Fruit fly (Drosophila melanogaster): Measurements from ENCODE around the gene Nulp1.
A peak's percentile ranks its signal among the peaks of the same experiment; 100 is the strongest.

The Nulp1 gene

DNA sequence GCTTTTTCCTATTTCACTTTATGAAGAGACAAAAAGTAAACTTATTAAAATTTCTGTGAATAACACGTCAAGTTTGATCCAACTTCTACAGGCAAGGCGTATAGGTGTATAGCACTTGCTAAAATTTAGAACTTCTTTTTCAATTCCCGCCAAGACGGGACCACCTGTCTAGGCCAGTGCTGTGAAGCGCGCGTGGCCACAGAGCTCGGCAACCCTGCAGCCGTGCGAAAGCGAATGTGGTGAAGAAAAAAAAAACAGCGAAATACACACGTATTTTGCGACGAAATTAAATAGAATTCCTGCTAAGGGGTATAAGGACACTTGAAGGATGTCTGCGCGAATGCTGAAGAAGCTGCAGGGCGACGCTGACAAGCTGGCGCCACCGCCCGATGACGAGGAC, at the start of gene Nulp1:
Gene Nulp1, plus strand, starts transcription at position 198 of the 400 bp plus-strand sequence.
- TF ChIP-seq Eip93F (GFP tag; optimal IDR thresholded peaks at IDR 0.05) (no peak), CG6854 (GFP tag; optimal IDR thresholded peaks at IDR 0.05) (no peak), lz (GFP tag; optimal IDR thresholded peaks at IDR 0.05) (no peak), CG6163 (GFP tag; IDR thresholded peaks at IDR 0.05) (0 out of 3 replicates have a peak, but pooled peaks have one; percentile 20), Blimp-1 (GFP tag; optimal IDR thresholded peaks at IDR 0.05) (peak; percentile 94), CG15336 (GFP tag; IDR thresholded peaks at IDR 0.05) (no peak), esn (GFP tag; optimal IDR thresholded peaks at IDR 0.05) (peak; percentile 60)

DNA sequence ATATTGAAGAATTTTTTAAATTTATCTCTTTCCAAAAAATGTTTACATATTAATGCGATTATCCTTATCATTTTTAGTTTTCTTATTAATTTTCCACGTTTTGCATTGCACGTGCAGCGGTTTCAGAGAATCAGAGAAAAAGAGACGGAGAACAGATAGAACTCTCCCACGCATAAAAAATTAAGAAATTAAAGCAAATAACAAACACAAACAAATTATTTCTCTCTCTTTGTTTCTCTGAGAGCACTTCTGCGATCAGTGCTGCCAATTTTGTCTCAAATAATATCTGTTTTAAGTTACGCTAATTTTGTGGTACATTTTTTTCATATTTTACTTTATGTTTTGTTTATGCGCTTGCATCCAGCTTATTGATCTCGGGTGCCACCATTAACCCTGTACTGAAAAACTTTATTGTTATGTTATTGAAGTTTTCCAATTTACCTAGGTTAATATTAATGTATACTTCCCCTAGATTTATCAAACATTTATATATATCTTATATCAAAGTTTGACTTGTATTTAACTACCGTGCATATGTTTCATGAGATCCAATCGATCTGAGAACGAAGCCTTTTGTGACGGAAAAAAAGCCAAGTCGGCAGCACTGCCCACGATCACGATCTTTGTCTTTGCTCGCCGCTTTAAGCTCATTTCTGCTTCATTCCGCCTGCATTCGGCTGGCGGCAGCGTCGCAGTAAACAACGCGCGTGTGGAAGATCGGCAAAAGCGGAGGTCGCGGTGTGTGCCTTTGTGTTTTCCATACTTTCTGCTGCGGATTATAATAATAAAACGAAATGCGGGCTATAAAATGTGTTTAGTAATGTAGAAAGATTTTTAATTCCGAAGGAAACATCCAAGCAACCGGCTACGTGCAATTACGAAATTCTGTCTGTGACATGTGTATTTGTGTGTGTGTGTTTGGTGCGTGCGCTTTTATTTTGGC, 46.7 kb upstream of the Nulp1 start, which contains the start of gene Sarm:
Gene Sarm, plus strand, starts transcription at position 661 of the 943 bp plus-strand sequence.
- TF ChIP-seq dac (GFP tag; optimal IDR thresholded peaks at IDR 0.05), result no peak
- peak; percentile 24 for TF ChIP-seq Eip78C (GFP tag)
- TF ChIP-seq CG6854 (GFP tag; optimal IDR thresholded peaks at IDR 0.05), result peak; percentile 28
- peak; percentile 46; the same call in 2 of the 3 replicates for TF ChIP-seq CG8119 (GFP tag; IDR thresholded peaks at IDR 0.05)
- peak; percentile 66 for TF ChIP-seq CG6276 (GFP tag; optimal IDR thresholded peaks at IDR 0.05)
- peak; percentile 68 for TF ChIP-seq Sox102F (GFP tag; optimal IDR thresholded peaks at IDR 0.05)
- peak; percentile 38 for TF ChIP-seq OdsH (GFP tag; optimal IDR thresholded peaks at IDR 0.05)
- peak; percentile 57 for TF ChIP-seq lz (GFP tag; optimal IDR thresholded peaks at IDR 0.05)
- no peak for TF ChIP-seq CG11902 (GFP tag; optimal IDR thresholded peaks at IDR 0.05)
- peak; percentile 81 for TF ChIP-seq Met (GFP tag; optimal IDR thresholded peaks at IDR 0.05)
- TF ChIP-seq CG10631 (GFP tag; optimal IDR thresholded peaks at IDR 0.05), result peak; percentile 43
- TF ChIP-seq CG31627 (GFP tag; optimal IDR thresholded peaks at IDR 0.05), result peak; percentile 58
- TF ChIP-seq Hr39 (GFP tag; optimal IDR thresholded peaks at IDR 0.05), result peak; percentile 34
- peak; percentile 81 for TF ChIP-seq Sox14 (GFP tag; optimal IDR thresholded peaks at IDR 0.05)
- TF ChIP-seq CG11762 (GFP tag; optimal IDR thresholded peaks at IDR 0.05; ENCODE audit: insufficient read depth), result peak; percentile 34
- TF ChIP-seq Sox15 (GFP tag; optimal IDR thresholded peaks at IDR 0.05), result peak; percentile 10
- TF ChIP-seq dsx (GFP tag; optimal IDR thresholded peaks at IDR 0.05; ENCODE audit: poor library complexity, severe bottlenecking), result peak; percentile 46
- peak; percentile 63 for TF ChIP-seq pdm3 (GFP tag; optimal IDR thresholded peaks at IDR 0.05)
- peak; percentile 55 for TF ChIP-seq acj6 (GFP tag; optimal IDR thresholded peaks at IDR 0.05)
- peak; percentile 41 for TF ChIP-seq Blimp-1 (GFP tag; optimal IDR thresholded peaks at IDR 0.05)
- peak; percentile 14 for TF ChIP-seq CG9139 (GFP tag; optimal IDR thresholded peaks at IDR 0.05)
- peak; percentile 59 for TF ChIP-seq vri (GFP tag; optimal IDR thresholded peaks at IDR 0.05)
- peak; percentile 57 for TF ChIP-seq CG6792 (GFP tag; optimal IDR thresholded peaks at IDR 0.05)
- peak; percentile 9 for TF ChIP-seq CG10669 (GFP tag; optimal IDR thresholded peaks at IDR 0.05)
- peak; percentile 66 for TF ChIP-seq Smox (GFP tag; optimal IDR thresholded peaks at IDR 0.05)
- TF ChIP-seq cyc (GFP tag; optimal IDR thresholded peaks at IDR 0.05), result peak; percentile 9
- peak; percentile 39; the same call in 1 of the 3 replicates for TF ChIP-seq CG6163 (GFP tag; IDR thresholded peaks at IDR 0.05)
- peak; percentile 91 for TF ChIP-seq svp (GFP tag)
- peak; percentile 70 for TF ChIP-seq Eip75B (GFP tag; optimal IDR thresholded peaks at IDR 0.05)
- peak in 1 of 2 experiments; percentile 62 for TF ChIP-seq salr (GFP tag; optimal IDR thresholded peaks at IDR 0.05)
- peak; percentile 68 for TF ChIP-seq CG6808 (GFP tag; optimal IDR thresholded peaks at IDR 0.05)
- TF ChIP-seq CG8319 (GFP tag; optimal IDR thresholded peaks at IDR 0.05), result no peak
- peak; percentile 48 for TF ChIP-seq Eip93F (GFP tag; optimal IDR thresholded peaks at IDR 0.05)
- TF ChIP-seq CG16779 (tag; optimal IDR thresholded peaks at IDR 0.05), result peak; percentile 58
- TF ChIP-seq eg (GFP tag; IDR thresholded peaks at IDR 0.05), result no peak; the same call in 2 of the 3 replicates
- TF ChIP-seq CG7368 (GFP tag; optimal IDR thresholded peaks at IDR 0.05), result peak; percentile 26
- TF ChIP-seq spab (GFP tag; optimal IDR thresholded peaks at IDR 0.05), result peak; percentile 32
- peak; percentile 40 for TF ChIP-seq Ets96B (tag; optimal IDR thresholded peaks at IDR 0.05)
- peak; percentile 59 for TF ChIP-seq CG34406 (GFP tag; optimal IDR thresholded peaks at IDR 0.05)
- no peak for TF ChIP-seq CG4318 (GFP tag; optimal IDR thresholded peaks at IDR 0.05)
- TF ChIP-seq achi (GFP tag; optimal IDR thresholded peaks at IDR 0.05), result peak; percentile 61
- TF ChIP-seq fd85E (GFP tag; optimal IDR thresholded peaks at IDR 0.05), result peak; percentile 7
- TF ChIP-seq CG32006 (GFP tag; optimal IDR thresholded peaks at IDR 0.05), result peak; percentile 68
- peak; percentile 41 to 46 for TF ChIP-seq ss (GFP tag; optimal IDR thresholded peaks at IDR 0.05)
